Worm (Caenorhabditis elegans): Measurements from ENCODE around the gene nep-20.

The nep-20 gene

ce11 chrII:3399212-3399611, 3.8 kb upstream of the nep-20 start, which contains the start of gene nep-9:
TSS of gene nep-9 (minus strand) at chrII:3399312.
- TF ChIP-seq zag-1 (tag; optimal IDR thresholded peaks at IDR 0.05) (no peak), tbx-2 (tag; optimal IDR thresholded peaks at IDR 0.05) (no peak), egl-5 (tag; optimal IDR thresholded peaks at IDR 0.05) (no peak), snpc-4 (tag; optimal IDR thresholded peaks at IDR 0.05) (no peak), aly-2 (tag; optimal IDR thresholded peaks at IDR 0.05) (no peak), elt-2 (tag; optimal IDR thresholded peaks at IDR 0.05) (no peak), ztf-4 (tag; optimal IDR thresholded peaks at IDR 0.05) (no peak), fkh-2 (tag; optimal IDR thresholded peaks at IDR 0.05) (no peak), ZK546.5 (tag; optimal IDR thresholded peaks at IDR 0.05) (no peak), nfya-1 (tag; optimal IDR thresholded peaks at IDR 0.05; ENCODE audit: insufficient read depth) (no peak), fos-1 (tag; optimal IDR thresholded peaks at IDR 0.05) (no peak)

ce11 chrII:3387503-3387902, 7.9 kb downstream of the nep-20 start, which contains the start of gene T06D4.6:
TSS of gene T06D4.6 (minus strand) at chrII:3387603.
- TF ChIP-seq ceh-9 (tag; optimal IDR thresholded peaks at IDR 0.05): no peak
- no peak for TF ChIP-seq sea-2 (GFP tag; optimal IDR thresholded peaks at IDR 0.05)
- TF ChIP-seq lsy-12 (tag; optimal IDR thresholded peaks at IDR 0.05): no peak
- no peak for TF ChIP-seq egl-27 (tag; optimal IDR thresholded peaks at IDR 0.05)
- TF ChIP-seq elt-3 (tag; optimal IDR thresholded peaks at IDR 0.05): no peak
- no peak for TF ChIP-seq tbx-2 (tag; optimal IDR thresholded peaks at IDR 0.05)
- no peak for TF ChIP-seq nhr-28 (tag; optimal IDR thresholded peaks at IDR 0.05)

ce11 chrII:3385736-3386135, 9.6 kb downstream of the nep-20 start, which contains the start of gene T06D4.2:
TSS of gene T06D4.2 (minus strand) at chrII:3385905.
- TF ChIP-seq elt-1 (tag; optimal IDR thresholded peaks at IDR 0.05): no peak

- TF ChIP-seq nhr-67 (tag; optimal IDR thresholded peaks at IDR 0.05) (no peak), mml-1 (tag; optimal IDR thresholded peaks at IDR 0.05) (no peak), ceh-82 (tag; optimal IDR thresholded peaks at IDR 0.05) (no peak), nfya-1 (tag; optimal IDR thresholded peaks at IDR 0.05; ENCODE audit: insufficient read depth) (no peak), ama-1 (optimal IDR thresholded peaks at IDR 0.05) (no peak), egl-5 (tag; optimal IDR thresholded peaks at IDR 0.05) (no peak), tbx-2 (tag; optimal IDR thresholded peaks at IDR 0.05) (no peak), egl-27 (tag; optimal IDR thresholded peaks at IDR 0.05) (no peak), lsy-12 (tag; optimal IDR thresholded peaks at IDR 0.05) (no peak), nhr-76 (tag; optimal IDR thresholded peaks at IDR 0.05) (no peak), daf-12 (tag; optimal IDR thresholded peaks at IDR 0.05) (no peak), nhr-25 (tag; optimal IDR thresholded peaks at IDR 0.05) (no peak), ceh-28 (tag; optimal IDR thresholded peaks at IDR 0.05) (no peak), fkh-2 (tag; optimal IDR thresholded peaks at IDR 0.05) (no peak), lin-39 (tag; optimal IDR thresholded peaks at IDR 0.05) (no peak), zag-1 (tag; optimal IDR thresholded peaks at IDR 0.05) (no peak), unc-39 (tag; optimal IDR thresholded peaks at IDR 0.05) (no peak), pqm-1 (tag; optimal IDR thresholded peaks at IDR 0.05) (no peak), jun-1 (tag; optimal IDR thresholded peaks at IDR 0.05) (no peak)
These were observed 12.3 kb downstream of the nep-20 start for ce11 chrII:3383116-3383515.

ce11 chrII:3381510-3381909, 13.9 kb downstream of the nep-20 start, which contains the start of gene T06D4.1:
TSS of gene T06D4.1 (plus strand) at chrII:3381830.
- TF ChIP-seq fkh-2 (tag; optimal IDR thresholded peaks at IDR 0.05) (no peak), unc-62 (GFP tag; optimal IDR thresholded peaks at IDR 0.05) (no peak), zag-1 (tag; optimal IDR thresholded peaks at IDR 0.05) (no peak), nhr-11 (tag; optimal IDR thresholded peaks at IDR 0.05) (no peak), unc-39 (tag; optimal IDR thresholded peaks at IDR 0.05) (no peak), egl-27 (tag; optimal IDR thresholded peaks at IDR 0.05) (no peak), R02D3.7 (tag; optimal IDR thresholded peaks at IDR 0.05) (no peak)

- TF ChIP-seq jun-1 (tag; optimal IDR thresholded peaks at IDR 0.05) (no peak), nhr-237 (tag; optimal IDR thresholded peaks at IDR 0.05) (no peak), elt-1 (tag; optimal IDR thresholded peaks at IDR 0.05) (no peak), aly-2 (tag; optimal IDR thresholded peaks at IDR 0.05) (no peak), tbx-2 (tag; optimal IDR thresholded peaks at IDR 0.05) (no peak), nhr-77 (tag; optimal IDR thresholded peaks at IDR 0.05) (no peak), nhr-23 (tag; optimal IDR thresholded peaks at IDR 0.05) (no peak), nhr-76 (tag; optimal IDR thresholded peaks at IDR 0.05) (no peak), ztf-4 (tag; optimal IDR thresholded peaks at IDR 0.05) (no peak)
These were observed 17.1 kb downstream of the nep-20 start, which contains the start of gene Y49F6C.2 for ce11 chrII:3378275-3378674. TSS of gene Y49F6C.2 (plus strand) at chrII:3378575.
